Fruit fly (Drosophila melanogaster) whole organism, embryonic: ENCODE data around the gene CG15390.
A peak's percentile ranks its signal among the peaks of the same experiment; 100 is the strongest.

Experiments
- CG10147 ChIP-seq: fragments of 200-800 bp; sonication (Bioruptor generic); optimal IDR thresholded peaks from 2 replicates; lab custom pipeline; 2019; ENCODE audit warnings: missing biosample characterization, mild to moderate bottlenecking, missing genetic modification characterization, moderate library complexity
- CG1024 ChIP-seq: fragments of 200-800 bp; sonication (Bioruptor generic); IDR thresholded peaks from 2 replicates; pipeline ENCODE4 v1.3.6; 2022; ENCODE audit warnings: missing biosample characterization, missing genetic modification characterization
- CG10543 ChIP-seq: fragments of 200-800 bp; sonication (Bioruptor generic); optimal IDR thresholded peaks from 3 replicates; lab custom pipeline; 2017; ENCODE audit warnings: missing biosample characterization, mild to moderate bottlenecking, missing genetic modification characterization, moderate library complexity
- CG12155 ChIP-seq: fragments of 200-800 bp; sonication (Bioruptor generic); optimal IDR thresholded peaks from 3 replicates; lab custom pipeline; 2016; ENCODE audit warnings: missing biosample characterization, missing genetic modification characterization
- CG14667 ChIP-seq: fragments of 200-800 bp; sonication (Bioruptor generic); IDR thresholded peaks from 2 replicates; pipeline ENCODE4 v1.3.6; 2022; ENCODE audit warnings: missing biosample characterization, missing genetic modification characterization
- CG15514 ChIP-seq: fragments of 200-800 bp; sonication (Bioruptor generic); optimal IDR thresholded peaks from 3 replicates; lab custom pipeline; 2017; ENCODE audit warnings: missing biosample characterization, missing genetic modification characterization, mild to moderate bottlenecking, moderate library complexity, missing genetic modification reagents
- CG17802 ChIP-seq: fragments of 200-800 bp; sonication (Bioruptor generic); optimal IDR thresholded peaks from 2 replicates; lab custom pipeline; 2018; ENCODE audit warnings: missing biosample characterization, mild to moderate bottlenecking, missing genetic modification characterization, moderate library complexity
- CG18262 ChIP-seq: fragments of 200-800 bp; optimal IDR thresholded peaks from 3 replicates; lab custom pipeline; 2019; ENCODE audit warnings: missing biosample characterization, mild to moderate bottlenecking, missing genetic modification characterization, moderate library complexity
- CG2120 ChIP-seq: fragments of 200-800 bp; sonication (Bioruptor generic); optimal IDR thresholded peaks from 3 replicates; lab custom pipeline; 2016; ENCODE audit warnings: missing biosample characterization, missing genetic modification characterization
- CG31441 ChIP-seq: fragments of 200-800 bp; sonication (Bioruptor generic); IDR thresholded peaks from 2 replicates; pipeline ENCODE4 v1.3.6; 2022; ENCODE audit warnings: missing biosample characterization, missing genetic modification characterization
- CG32532 ChIP-seq: fragments of 200-800 bp; sonication (Bioruptor generic); IDR thresholded peaks from 2 replicates; pipeline ENCODE4 v1.3.6; 2022; ENCODE audit warnings: missing biosample characterization, missing genetic modification characterization
- CG34376 ChIP-seq: fragments of 200-800 bp; sonication (Bioruptor generic); optimal IDR thresholded peaks from 2 replicates; lab custom pipeline; 2018; ENCODE audit warnings: missing biosample characterization, mild to moderate bottlenecking, missing genetic modification characterization
- CG4328 ChIP-seq: fragments of 200-800 bp; sonication (Bioruptor generic); optimal IDR thresholded peaks from 3 replicates; lab custom pipeline; 2017; ENCODE audit warnings: missing biosample characterization, missing genetic modification reagents, missing genetic modification characterization
- CG9876 ChIP-seq: fragments of 200-800 bp; sonication (Bioruptor generic); optimal IDR thresholded peaks from 2 replicates; lab custom pipeline; 2016; ENCODE audit warnings: missing biosample characterization, missing genetic modification characterization
- CHES-1-like ChIP-seq: fragments of 200-800 bp; sonication (Bioruptor generic); optimal IDR thresholded peaks from 2 replicates; lab custom pipeline; 2016; ENCODE audit warnings: missing biosample characterization, missing genetic modification characterization
- Camta ChIP-seq: fragments of 200-800 bp; sonication (Bioruptor generic); optimal IDR thresholded peaks from 2 replicates; lab custom pipeline; 2016; ENCODE audit warnings: missing biosample characterization, missing genetic modification characterization
- Dfd ChIP-seq, 2 experiments: fragments of >200 bp; optimal IDR thresholded peaks; 2 replicates each; lab custom pipeline; 2017; ENCODE audit warnings: missing biosample characterization in 2 of 2, missing genetic modification characterization in 2 of 2
- Dref ChIP-seq: fragments of 200-800 bp; sonication (Bioruptor generic); IDR thresholded peaks from 2 replicates; pipeline ENCODE4 v1.3.6; 2022; ENCODE audit warnings: missing biosample characterization, missing genetic modification characterization
- Hr3 ChIP-seq: fragments of 200-800 bp; sonication (Bioruptor generic); optimal IDR thresholded peaks from 3 replicates; lab custom pipeline; 2016; ENCODE audit warnings: missing biosample characterization, missing genetic modification characterization
- Hr39 ChIP-seq: fragments of >200 bp; optimal IDR thresholded peaks from 2 replicates; lab custom pipeline; 2017
- Jarid2 ChIP-seq: fragments of 200-800 bp; sonication (Bioruptor generic); optimal IDR thresholded peaks from 3 replicates; lab custom pipeline; 2017; ENCODE audit warnings: mild to moderate bottlenecking, missing biosample characterization, missing genetic modification reagents, missing genetic modification characterization
- MTF-1 ChIP-seq: fragments of 200-800 bp; sonication (Bioruptor generic); optimal IDR thresholded peaks from 2 replicates; lab custom pipeline; 2018; ENCODE audit warnings: missing biosample characterization, mild to moderate bottlenecking, missing genetic modification characterization, borderline replicate concordance
- Myb ChIP-seq: fragments of 200-800 bp; sonication (Bioruptor generic); optimal IDR thresholded peaks from 2 replicates; lab custom pipeline; 2016; ENCODE audit warnings: missing biosample characterization, missing genetic modification characterization
- NK7.1 ChIP-seq: fragments of 200-800 bp; sonication (Bioruptor generic); optimal IDR thresholded peaks from 3 replicates; lab custom pipeline; 2016; ENCODE audit warnings: missing biosample characterization, missing genetic modification characterization
- Sin3A ChIP-seq: fragments of >200 bp; optimal IDR thresholded peaks from 2 replicates; lab custom pipeline; 2018
- Six4 ChIP-seq: fragments of 200-800 bp; sonication (Bioruptor generic); optimal IDR thresholded peaks from 2 replicates; lab custom pipeline; 2016; ENCODE audit warnings: missing biosample characterization, missing genetic modification characterization
- Ssrp ChIP-seq: fragments of 200-800 bp; sonication (Bioruptor generic); optimal IDR thresholded peaks from 2 replicates; lab custom pipeline; 2018; ENCODE audit warnings: missing biosample characterization, mild to moderate bottlenecking, missing genetic modification characterization, moderate library complexity
- Usf ChIP-seq: fragments of 200-800 bp; sonication (Bioruptor generic); optimal IDR thresholded peaks from 2 replicates; lab custom pipeline; 2017; ENCODE audit warnings: missing genotype, missing biosample characterization, missing genetic modification characterization
- abd-A ChIP-seq: fragments of 200-800 bp; sonication (Bioruptor generic); optimal IDR thresholded peaks from 3 replicates; lab custom pipeline; 2019; ENCODE audit warnings: missing biosample characterization, mild to moderate bottlenecking, missing genetic modification characterization, moderate library complexity
- al ChIP-seq: fragments of 200-800 bp; sonication (Bioruptor generic); IDR thresholded peaks from 2 replicates; pipeline ENCODE4 v1.3.6; 2022; ENCODE audit warnings: missing biosample characterization, missing genetic modification characterization
- ap ChIP-seq: fragments of 200-800 bp; sonication (Bioruptor generic); IDR thresholded peaks from 2 replicates; pipeline ENCODE4 v1.3.6; 2022; ENCODE audit warnings: missing biosample characterization, missing genetic modification characterization
- bab2 ChIP-seq: fragments of 200-800 bp; sonication (Bioruptor generic); optimal IDR thresholded peaks from 2 replicates; lab custom pipeline; 2016; ENCODE audit warnings: missing biosample characterization, missing genetic modification characterization
- bowl ChIP-seq: fragments of 200-800 bp; sonication (Bioruptor generic); IDR thresholded peaks from 2 replicates; pipeline ENCODE4 v1.3.6; 2022; ENCODE audit warnings: missing biosample characterization, missing genetic modification characterization
- bsh ChIP-seq, 2 experiments: fragments of 200-800 bp; sonication (Bioruptor generic); optimal IDR thresholded peaks; 2 replicates each; lab custom pipeline; 2017 to 2018; ENCODE audit warnings: mild to moderate bottlenecking in 2 of 2, missing biosample characterization in 2 of 2, missing genetic modification characterization in 2 of 2, moderate library complexity in 1 of 2
- chif ChIP-seq, 2 experiments: fragments of 200-800 bp; sonication (Bioruptor generic); optimal IDR thresholded peaks; 3 replicates each; lab custom pipeline; 2016; ENCODE audit warnings: missing biosample characterization in 2 of 2, missing genetic modification characterization in 2 of 2
- dmrt11E ChIP-seq: fragments of 200-800 bp; sonication (Bioruptor generic); optimal IDR thresholded peaks from 3 replicates; lab custom pipeline; 2018; ENCODE audit warnings: missing biosample characterization, mild to moderate bottlenecking, missing genetic modification characterization, moderate library complexity
- gem ChIP-seq: fragments of 200-800 bp; sonication (Bioruptor generic); optimal IDR thresholded peaks from 2 replicates; lab custom pipeline; 2019; ENCODE audit warnings: missing biosample characterization, mild to moderate bottlenecking, missing genetic modification characterization, moderate library complexity
- gsb-n ChIP-seq: fragments of 200-800 bp; sonication (Bioruptor generic); optimal IDR thresholded peaks from 3 replicates; lab custom pipeline; 2018; ENCODE audit warnings: missing biosample characterization, mild to moderate bottlenecking, missing genetic modification characterization
- gt ChIP-seq: fragments of 200-800 bp; sonication (Bioruptor generic); IDR thresholded peaks from 2 replicates; pipeline ENCODE4 v1.3.6; 2022; ENCODE audit warnings: missing biosample characterization, missing genetic modification characterization
- h ChIP-seq: fragments of >200 bp; optimal IDR thresholded peaks from 2 replicates; lab custom pipeline; 2017
- ham ChIP-seq: fragments of 200-800 bp; sonication (Bioruptor generic); IDR thresholded peaks from 2 replicates; pipeline ENCODE4 v1.3.6; 2022; ENCODE audit warnings: missing biosample characterization, missing genetic modification characterization
- her ChIP-seq: fragments of 200-800 bp; sonication (Bioruptor generic); optimal IDR thresholded peaks from 2 replicates; lab custom pipeline; 2016; ENCODE audit warnings: missing biosample characterization, missing genetic modification characterization
- jumu ChIP-seq: fragments of 200-800 bp; sonication (Bioruptor generic); optimal IDR thresholded peaks from 3 replicates; lab custom pipeline; 2016; ENCODE audit warnings: missing biosample characterization, missing genetic modification characterization
- lbe ChIP-seq: fragments of 200-800 bp; sonication (Bioruptor generic); optimal IDR thresholded peaks from 2 replicates; lab custom pipeline; 2016; ENCODE audit warnings: missing biosample characterization, mild to moderate bottlenecking, missing genetic modification characterization
- luna ChIP-seq: fragments of 200-800 bp; sonication (Bioruptor generic); optimal IDR thresholded peaks from 2 replicates; lab custom pipeline; 2016; ENCODE audit warnings: missing biosample characterization, missing genetic modification characterization
- mirr ChIP-seq: fragments of 200-800 bp; sonication (Bioruptor generic); optimal IDR thresholded peaks from 3 replicates; lab custom pipeline; 2018; ENCODE audit warnings: missing biosample characterization, mild to moderate bottlenecking, missing genetic modification characterization
- pita ChIP-seq: fragments of 200-800 bp; sonication (Bioruptor generic); optimal IDR thresholded peaks from 2 replicates; lab custom pipeline; 2017; ENCODE audit warnings: missing biosample characterization, mild to moderate bottlenecking, missing genetic modification characterization
- ranshi ChIP-seq: fragments of 200-800 bp; sonication (Bioruptor generic); IDR thresholded peaks from 2 replicates; pipeline ENCODE4 v1.3.6; 2022; ENCODE audit warnings: missing biosample characterization, missing genetic modification characterization
- rib ChIP-seq: fragments of 200-800 bp; sonication (Bioruptor generic); IDR thresholded peaks from 2 replicates; pipeline ENCODE4 v1.3.6; 2022; ENCODE audit warnings: missing biosample characterization, missing genetic modification characterization
- vnd ChIP-seq: fragments of 200-800 bp; sonication (Bioruptor generic); IDR thresholded peaks from 3 replicates; pipeline ENCODE4 v1.3.6; 2022; ENCODE audit warnings: missing biosample characterization, missing genetic modification characterization; ENCODE audit not compliant: partially characterized antibody
- zen ChIP-seq: fragments of 200-800 bp; sonication (Bioruptor generic); optimal IDR thresholded peaks from 3 replicates; lab custom pipeline; 2018; ENCODE audit warnings: missing biosample characterization, mild to moderate bottlenecking, missing genetic modification characterization, moderate library complexity

Gene CG15390

dm6 chr2L:2375655-2376417 lies 1.3 kb downstream of the CG15390 start, which contains the start of gene Atxn7 (continued):
- TF ChIP-seq CG32532 (GFP tag; lab: Robert Waterston, UW): peak; percentile 63
- peak; percentile 88 for TF ChIP-seq zen (tag; lab: Kevin White, UChicago)
- TF ChIP-seq CG10543 (GFP tag; lab: Kevin White, UChicago): peak; percentile 61
- no peak for TF ChIP-seq bowl (GFP tag; lab: Robert Waterston, UW)
- TF ChIP-seq CG17802 (tag; lab: Kevin White, UChicago): peak; percentile 17
- peak; percentile 33 for TF ChIP-seq Jarid2 (GFP tag; lab: Kevin White, UChicago)
- TF ChIP-seq Dref (GFP tag; lab: Robert Waterston, UW): peak; percentile 87
- TF ChIP-seq pita (GFP tag; lab: Kevin White, UChicago): no peak
- TF ChIP-seq CG1024 (GFP tag; lab: Robert Waterston, UW): 0 out of 2 replicates have a peak, but pooled peaks have one; percentile 21
- TF ChIP-seq CG2120 (GFP tag; lab: Kevin White, UChicago): peak; percentile 16
- TF ChIP-seq dmrt11E (tag; lab: Kevin White, UChicago): peak; percentile 72
- peak; percentile 1 to 74 for TF ChIP-seq bsh (GFP tag; optimal IDR thresholded peaks at IDR 0.05; lab: Kevin White, UChicago)
- peak; percentile 83 for TF ChIP-seq vnd (GFP tag; lab: Robert Waterston, UW)
- peak; percentile 55; the same call in 1 of the 2 replicates for TF ChIP-seq ranshi (GFP tag; lab: Robert Waterston, UW)
- peak; percentile 71 for TF ChIP-seq NK7.1 (GFP tag; lab: Kevin White, UChicago)
- TF ChIP-seq her (GFP tag; lab: Kevin White, UChicago): no peak
- peak; percentile 46 for TF ChIP-seq Ssrp (tag; lab: Kevin White, UChicago)
- TF ChIP-seq MTF-1 (GFP tag; lab: Kevin White, UChicago): peak; percentile 70
- TF ChIP-seq CG4328 (GFP tag; lab: Kevin White, UChicago): peak; percentile 66
- peak; percentile 61 for TF ChIP-seq ap (GFP tag; lab: Robert Waterston, UW)
- TF ChIP-seq CG14667: no peak
- peak; percentile 44; the same call in 1 of the 2 replicates for TF ChIP-seq al (GFP tag; lab: Robert Waterston, UW)
- peak; percentile 20 for TF ChIP-seq Usf
- no peak for TF ChIP-seq Hr3 (GFP tag; lab: Kevin White, UChicago)
- peak; percentile 51 for TF ChIP-seq CG15514 (GFP tag; lab: Kevin White, UChicago)
- TF ChIP-seq gsb-n: peak; percentile 74
- TF ChIP-seq Six4 (GFP tag; lab: Kevin White, UChicago): no peak
- TF ChIP-seq Hr39 (lab: Kevin White, UChicago): no peak
- peak; percentile 99 for TF ChIP-seq CG12155 (GFP tag; lab: Kevin White, UChicago)
- no peak for TF ChIP-seq gt (GFP tag; lab: Robert Waterston, UW)
- TF ChIP-seq jumu (GFP tag; lab: Kevin White, UChicago): no peak
- peak; percentile 57 for TF ChIP-seq CG31441 (GFP tag; lab: Robert Waterston, UW)
- peak; percentile 37 to 52 for TF ChIP-seq chif (GFP tag; optimal IDR thresholded peaks at IDR 0.05; lab: Kevin White, UChicago)
- TF ChIP-seq CG10147: no peak
- peak; percentile 85 for TF ChIP-seq rib
- peak; percentile 53 for TF ChIP-seq Myb (GFP tag; lab: Kevin White, UChicago)
- no peak for TF ChIP-seq h
- no peak for TF ChIP-seq Dfd (GFP tag; optimal IDR thresholded peaks at IDR 0.05; lab: Kevin White, UChicago)
- TF ChIP-seq CG9876 (GFP tag; lab: Kevin White, UChicago): peak; percentile 42
- TF ChIP-seq ham (GFP tag; lab: Robert Waterston, UW): no peak
- peak; percentile 67 for TF ChIP-seq mirr
- peak; percentile 32 for TF ChIP-seq CG34376 (GFP tag; lab: Kevin White, UChicago)
- peak; percentile 34 for TF ChIP-seq Sin3A (lab: Kevin White, UChicago)
- peak; percentile 59 for TF ChIP-seq Camta (GFP tag; lab: Kevin White, UChicago)
- TF ChIP-seq CG18262 (tag; lab: Kevin White, UChicago): peak; percentile 58
- TF ChIP-seq CHES-1-like (GFP tag; lab: Kevin White, UChicago): peak; percentile 52
- TF ChIP-seq bab2: peak; percentile 24
- TF ChIP-seq gem (tag; lab: Kevin White, UChicago): peak; percentile 55
- TF ChIP-seq abd-A (tag; lab: Kevin White, UChicago): peak; percentile 24
- peak; percentile 73 for TF ChIP-seq lbe
- no peak for TF ChIP-seq luna
